Worm (Caenorhabditis elegans) whole organism, midembryonic: Measurements from ENCODE around the gene F18A1.1.

Experiments
- T22C8.4 ChIP-seq: fragments of 200-800 bp; sonication (Bioruptor generic); IDR thresholded peaks from 2 replicates; pipeline ENCODE4 v1.3.6; 2022; ENCODE audit warnings: missing genetic modification characterization, missing compliant biosample characterization
- cog-1 ChIP-seq: sonication (generic microtip); optimal IDR thresholded peaks from 2 replicates; lab custom pipeline; 2016; ENCODE audit warnings: missing genetic modification characterization, missing compliant biosample characterization
- flt-1 ChIP-seq: fragments of 200-800 bp; sonication (Bioruptor generic); IDR thresholded peaks from 2 replicates; pipeline ENCODE4 v1.3.6; 2022; ENCODE audit warnings: missing genetic modification characterization, missing compliant biosample characterization
- klf-2 ChIP-seq: fragments of 200-800 bp; sonication (Bioruptor generic); conservative IDR thresholded peaks from 2 replicates; pipeline ENCODE4 v1.3.6; 2022; ENCODE audit warnings: missing genetic modification reagents, missing genetic modification characterization, missing compliant biosample characterization
- med-1 ChIP-seq: sonication (generic microtip); optimal IDR thresholded peaks from 2 replicates; lab custom pipeline; 2017; ENCODE audit warnings: missing genetic modification characterization, mild to moderate bottlenecking, missing compliant biosample characterization, antibody characterized with exemption, missing genetic modification reagents; ENCODE audit not compliant: insufficient read depth
- ref-1 ChIP-seq: fragments of 200-800 bp; sonication (Bioruptor generic); conservative IDR thresholded peaks from 2 replicates; pipeline ENCODE4 v1.3.6; 2022; ENCODE audit warnings: missing genetic modification reagents, missing genetic modification characterization, missing compliant biosample characterization
- tab-1 ChIP-seq: fragments of 200-800 bp; sonication (Bioruptor generic); IDR thresholded peaks from 2 replicates; pipeline ENCODE4 v1.3.6; 2022; ENCODE audit warnings: missing genetic modification characterization, missing compliant biosample characterization
- ztf-23 ChIP-seq: fragments of 200-800 bp; sonication (Bioruptor generic); IDR thresholded peaks from 2 replicates; pipeline ENCODE4 v1.3.6; 2022; ENCODE audit warnings: missing genetic modification reagents, missing genetic modification characterization, missing compliant biosample characterization
- ztf-29 ChIP-seq: fragments of 200-800 bp; sonication (Bioruptor generic); IDR thresholded peaks from 2 replicates; pipeline ENCODE4 v1.3.6; 2022; ENCODE audit warnings: missing genetic modification reagents, missing genetic modification characterization, missing compliant biosample characterization

Gene F18A1.1

DNA sequence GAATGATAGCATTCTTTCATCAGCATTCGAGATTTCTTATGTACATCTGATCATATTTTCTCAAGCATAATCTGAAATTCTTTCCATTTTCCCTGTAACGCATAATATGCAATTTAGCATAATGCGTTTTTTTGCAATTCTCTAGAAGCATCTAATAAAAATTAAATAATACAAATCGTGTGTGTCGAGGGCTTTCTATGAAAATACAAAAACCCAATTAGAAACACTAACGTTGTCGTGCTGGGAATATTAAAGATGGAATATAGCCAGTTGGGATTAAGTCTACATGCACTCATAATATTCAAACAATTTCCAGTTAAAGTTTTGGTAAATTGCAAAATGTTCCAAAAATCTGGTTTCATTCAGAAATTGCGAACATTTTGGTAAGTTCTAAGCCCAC, at the start of gene F18A1.1:
Gene F18A1.1, plus strand, starts transcription at position 301 of the 400 bp plus-strand sequence.
- no peak for TF ChIP-seq med-1 (GFP tag; lab: Kevin White, UChicago)
- TF ChIP-seq klf-2 (GFP tag; lab: Robert Waterston, UW): no peak

DNA sequence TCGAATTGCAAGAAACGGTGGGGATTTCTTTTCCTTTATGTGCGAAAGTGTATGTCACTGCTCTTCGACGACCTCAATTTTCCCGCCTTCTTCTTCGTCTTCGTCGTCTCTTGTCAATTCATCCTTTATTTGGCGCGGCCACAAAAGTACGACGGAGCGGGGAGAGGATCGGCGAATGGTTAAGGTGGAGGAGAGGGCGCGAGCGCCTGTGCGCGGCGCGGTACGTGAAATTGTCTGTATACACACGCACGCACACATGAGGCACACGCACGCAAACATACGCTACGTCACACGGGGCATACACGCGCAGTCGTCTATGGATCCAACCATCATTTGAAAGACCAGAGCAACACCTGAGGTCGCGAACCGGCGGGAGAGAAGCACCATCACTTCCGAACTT, 49.4 kb upstream of the F18A1.1 start:
- TF ChIP-seq med-1 (GFP tag; lab: Kevin White, UChicago): no peak

DNA sequence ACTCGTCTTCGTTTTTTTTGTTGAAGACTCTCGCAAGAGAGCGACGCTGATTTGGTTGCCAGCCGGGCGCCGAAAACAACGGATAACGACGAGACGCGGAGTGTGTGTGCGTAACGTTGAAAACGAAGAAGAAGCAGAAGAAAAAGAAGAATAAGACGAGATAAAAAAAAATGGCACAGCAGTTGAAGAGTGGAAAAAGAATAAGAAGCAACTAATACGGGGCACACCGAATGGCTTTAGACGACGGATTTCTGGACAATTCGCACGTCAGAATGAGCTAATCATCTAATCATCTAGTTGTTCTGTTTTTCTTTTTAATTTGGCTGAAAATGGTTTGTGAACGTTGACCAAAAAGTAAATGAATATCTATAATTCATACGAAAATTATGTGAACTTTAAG, 47.7 kb upstream of the F18A1.1 start:
- TF ChIP-seq ztf-29 (no peak), T22C8.4 (GFP tag; lab: Robert Waterston, UW) (no peak), ztf-23 (GFP tag; lab: Robert Waterston, UW) (no peak), klf-2 (GFP tag; lab: Robert Waterston, UW) (no peak), flt-1 (GFP tag; lab: Robert Waterston, UW) (no peak), tab-1 (no peak), ref-1 (GFP tag; lab: Robert Waterston, UW) (no peak), cog-1 (tag; lab: Kevin White, UChicago) (no peak), med-1 (GFP tag; lab: Kevin White, UChicago) (no peak)

DNA sequence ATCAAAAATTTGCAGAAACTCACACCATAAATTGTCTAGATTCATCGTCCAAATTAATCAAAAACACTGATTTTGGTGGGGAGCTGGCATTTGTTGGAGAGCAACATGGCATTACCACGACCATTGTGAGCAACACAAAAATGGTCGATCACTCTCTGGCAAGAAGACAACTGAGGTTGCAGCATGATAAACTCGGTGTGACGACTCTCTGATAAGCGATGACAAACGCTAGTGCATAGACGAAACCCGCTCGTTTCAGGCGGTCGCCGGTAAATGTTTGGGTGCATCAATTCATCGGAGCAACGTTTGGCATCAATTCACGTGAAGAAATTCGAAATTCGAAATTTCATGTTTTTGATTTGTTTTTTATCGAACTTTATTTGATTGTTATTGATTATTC, 45.7 kb upstream of the F18A1.1 start:
- TF ChIP-seq klf-2 (GFP tag; lab: Robert Waterston, UW) (no peak), T22C8.4 (GFP tag; lab: Robert Waterston, UW) (no peak), tab-1 (no peak), cog-1 (tag; lab: Kevin White, UChicago) (no peak), ref-1 (GFP tag; lab: Robert Waterston, UW) (no peak), ztf-23 (GFP tag; lab: Robert Waterston, UW) (no peak), ztf-29 (no peak), flt-1 (GFP tag; lab: Robert Waterston, UW) (no peak), med-1 (GFP tag; lab: Kevin White, UChicago) (no peak)

DNA sequence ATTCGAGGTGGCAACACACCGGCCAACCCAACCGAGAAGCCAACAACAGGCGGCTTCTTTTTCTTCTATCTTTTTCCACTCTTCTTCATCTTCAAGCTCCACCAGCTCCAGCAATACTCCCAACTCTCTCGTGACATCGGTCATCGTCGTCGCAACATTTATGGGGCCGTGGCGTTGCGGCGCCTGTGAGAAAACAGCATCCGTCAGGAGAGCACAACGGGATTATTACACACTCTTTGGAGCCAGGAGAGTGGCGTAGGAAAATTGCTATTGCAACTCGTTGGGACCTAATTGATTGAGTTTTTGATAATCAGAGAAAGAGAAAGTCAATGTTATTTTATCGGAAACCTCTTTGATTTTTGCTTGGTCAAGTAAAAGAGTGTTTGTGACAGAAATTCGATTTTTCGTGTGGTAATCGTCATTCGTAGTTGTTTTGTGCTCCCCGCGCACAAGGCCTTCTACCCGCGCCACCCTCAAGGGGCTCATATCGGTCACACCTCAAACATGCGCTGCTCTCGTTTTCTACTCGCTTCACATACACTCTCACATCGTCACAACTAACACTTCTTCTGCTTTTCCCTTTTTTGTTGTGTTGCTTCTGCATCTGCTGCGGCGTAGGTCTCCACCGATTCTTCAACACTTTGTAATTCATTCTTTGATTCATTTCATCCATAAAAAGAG, 44.4 kb upstream of the F18A1.1 start:
- TF ChIP-seq med-1 (GFP tag; lab: Kevin White, UChicago): no peak
- no peak for TF ChIP-seq T22C8.4 (GFP tag; lab: Robert Waterston, UW)
- TF ChIP-seq klf-2 (GFP tag; lab: Robert Waterston, UW): no peak
- TF ChIP-seq flt-1 (GFP tag; lab: Robert Waterston, UW): no peak
- no peak for TF ChIP-seq ztf-23 (GFP tag; lab: Robert Waterston, UW)
- TF ChIP-seq ref-1 (GFP tag; lab: Robert Waterston, UW): no peak
- TF ChIP-seq cog-1 (tag; lab: Kevin White, UChicago): no peak
- TF ChIP-seq ztf-29: no peak
- no peak for TF ChIP-seq tab-1

DNA sequence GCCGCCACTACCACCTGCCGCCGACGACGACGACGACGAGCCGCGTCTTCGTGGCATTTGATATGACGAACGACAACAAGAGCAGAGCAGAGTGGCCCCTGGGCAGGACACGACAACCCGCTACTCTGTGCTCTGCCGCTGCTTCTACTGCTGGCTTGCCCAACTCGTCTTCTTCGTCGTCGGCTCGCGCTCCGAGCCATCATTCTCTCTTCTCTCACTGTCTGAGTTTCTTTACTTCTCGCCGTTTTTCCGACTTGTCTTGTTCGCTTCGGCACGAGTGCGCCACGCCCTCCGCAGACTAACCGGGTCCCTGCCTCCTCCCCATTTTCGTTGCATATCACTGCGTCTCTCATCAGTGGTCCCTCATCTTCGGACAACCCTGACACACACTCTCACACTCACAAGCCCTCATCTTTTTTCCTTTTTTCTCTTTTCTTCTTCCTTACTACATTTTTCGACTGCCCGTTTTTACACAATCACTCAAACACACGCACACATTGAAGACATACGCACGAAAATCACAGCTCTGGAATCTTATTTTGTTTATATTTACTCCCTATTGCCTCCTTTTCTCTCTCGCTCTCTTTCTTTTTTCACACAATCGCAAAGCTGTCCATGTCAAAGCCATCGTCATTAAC, 42.6 kb upstream of the F18A1.1 start:
- TF ChIP-seq cog-1 (tag; lab: Kevin White, UChicago): peak; percentile 17
- no peak for TF ChIP-seq T22C8.4 (GFP tag; lab: Robert Waterston, UW)
- TF ChIP-seq flt-1 (GFP tag; lab: Robert Waterston, UW): peak; percentile 58
- TF ChIP-seq tab-1: no peak

DNA sequence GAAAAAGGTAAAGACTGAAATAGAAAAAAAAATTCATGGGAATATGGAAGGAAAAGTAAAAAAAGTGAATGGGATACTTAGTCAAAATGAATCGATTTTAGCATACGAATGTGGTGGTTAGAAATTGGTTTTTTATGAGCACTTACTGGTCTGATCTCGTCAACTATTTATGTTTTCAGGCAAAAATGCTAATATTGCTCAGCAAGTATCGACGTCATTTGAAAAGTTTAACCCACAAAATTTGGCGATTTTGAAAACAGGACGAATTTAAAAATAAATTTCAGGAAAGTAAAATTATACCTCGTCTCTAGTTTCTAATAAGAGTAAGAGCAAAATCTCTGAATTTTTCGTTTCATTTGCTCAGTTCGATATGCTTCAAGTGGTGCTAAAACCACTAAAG, 41.5 kb upstream of the F18A1.1 start:
- TF ChIP-seq med-1 (GFP tag; lab: Kevin White, UChicago): no peak
- TF ChIP-seq flt-1 (GFP tag; lab: Robert Waterston, UW): no peak
- no peak for TF ChIP-seq ref-1 (GFP tag; lab: Robert Waterston, UW)
- no peak for TF ChIP-seq ztf-29
- TF ChIP-seq T22C8.4 (GFP tag; lab: Robert Waterston, UW): no peak
- no peak for TF ChIP-seq klf-2 (GFP tag; lab: Robert Waterston, UW)
- TF ChIP-seq ztf-23 (GFP tag; lab: Robert Waterston, UW): no peak
- TF ChIP-seq cog-1 (tag; lab: Kevin White, UChicago): no peak
- no peak for TF ChIP-seq tab-1

DNA sequence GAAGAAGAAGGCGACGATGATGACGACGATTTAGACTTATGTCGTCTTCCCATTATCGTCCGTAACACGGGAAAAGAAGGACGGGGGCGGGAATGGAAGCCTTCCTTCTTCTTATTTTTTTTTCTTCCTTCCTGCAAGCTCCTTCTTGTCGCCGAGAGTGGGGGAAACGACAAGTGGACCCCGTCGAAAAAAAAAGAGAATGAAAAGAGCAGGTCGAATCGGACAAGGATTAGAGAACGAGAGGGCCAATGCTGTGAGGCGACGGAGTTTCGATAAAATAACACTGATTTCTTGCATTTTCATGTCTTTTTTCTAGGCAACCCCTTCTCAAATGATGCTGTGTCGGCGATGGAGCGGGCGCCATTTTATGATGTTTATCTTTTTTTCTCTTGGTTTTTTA, 33.5 kb upstream of the F18A1.1 start, which contains the start of gene pde-4:
Gene pde-4, minus strand, starts transcription at position 76 of the 400 bp plus-strand sequence.
- no peak for TF ChIP-seq flt-1 (GFP tag; lab: Robert Waterston, UW)
- no peak for TF ChIP-seq ztf-29
- no peak for TF ChIP-seq T22C8.4 (GFP tag; lab: Robert Waterston, UW)
- TF ChIP-seq tab-1: no peak
- TF ChIP-seq klf-2 (GFP tag; lab: Robert Waterston, UW): no peak

DNA sequence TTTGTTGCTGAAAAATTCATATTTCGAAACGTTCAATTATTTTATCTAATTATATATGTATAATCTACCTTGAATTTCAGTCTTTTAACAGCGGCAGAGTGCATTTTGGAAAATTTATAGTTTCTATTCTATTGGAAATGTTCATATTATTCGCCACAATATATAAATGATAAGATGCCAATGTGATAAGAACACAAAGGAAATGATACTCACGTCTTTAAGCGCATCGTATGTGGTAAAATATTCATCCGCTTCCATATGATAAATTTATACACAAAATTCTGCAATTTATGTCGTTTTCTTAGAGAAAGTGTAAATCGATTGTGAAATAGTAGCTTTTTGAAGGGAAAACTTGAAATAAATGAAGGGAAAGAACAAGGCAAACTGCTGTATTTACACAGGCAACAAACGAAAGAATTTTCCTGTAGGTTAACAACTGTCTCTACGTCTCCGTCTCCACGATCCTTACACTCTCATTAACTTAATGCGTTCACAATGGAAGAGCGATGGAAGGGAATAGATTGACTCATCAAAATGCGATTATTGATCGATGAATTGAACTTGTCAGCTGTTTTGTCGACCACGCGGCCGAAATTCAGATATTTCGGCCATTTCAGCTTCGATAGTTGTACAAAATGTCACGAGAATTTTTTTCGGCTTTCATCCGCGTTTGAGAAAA, 22.5 kb upstream of the F18A1.1 start, which contains the start of gene alfa-1:
Gene alfa-1, minus strand, starts transcription at position 515 of the 679 bp plus-strand sequence.
- TF ChIP-seq cog-1 (tag; lab: Kevin White, UChicago) (no peak), ztf-29 (no peak), flt-1 (GFP tag; lab: Robert Waterston, UW) (no peak), klf-2 (GFP tag; lab: Robert Waterston, UW) (no peak), T22C8.4 (GFP tag; lab: Robert Waterston, UW) (no peak; the same call in 1 of the 2 replicates), ztf-23 (GFP tag; lab: Robert Waterston, UW) (no peak), med-1 (GFP tag; lab: Kevin White, UChicago) (no peak), tab-1 (no peak)
